Worm (Caenorhabditis elegans) whole organism, mixed stage, embryonic: Measurements from ENCODE around the gene rnf-113.

Experiments
- blmp-1 ChIP-seq: fragments of 150-350 bp; optimal IDR thresholded peaks from 2 replicates; lab custom pipeline; 2014; ENCODE audit warnings: missing biosample characterization, missing genetic modification characterization
- ces-1 ChIP-seq: fragments of 150-350 bp; optimal IDR thresholded peaks from 2 replicates; lab custom pipeline; 2014; ENCODE audit warnings: missing biosample characterization, missing genetic modification reagents, missing genetic modification characterization
- elt-1 ChIP-seq: sonication (generic microtip); optimal IDR thresholded peaks from 2 replicates; lab custom pipeline; 2017; ENCODE audit warnings: missing genetic modification characterization, mild to moderate bottlenecking, missing compliant biosample characterization, antibody characterized with exemption, moderate library complexity, borderline replicate concordance; ENCODE audit not compliant: insufficient read depth
- ham-2 ChIP-seq: fragments of 200-800 bp; sonication (Bioruptor generic); optimal IDR thresholded peaks from 2 replicates; lab custom pipeline; 2018; ENCODE audit warnings: mild to moderate bottlenecking, missing genetic modification characterization, missing compliant biosample characterization
- mep-1 ChIP-seq: fragments of 150-350 bp; optimal IDR thresholded peaks from 2 replicates; lab custom pipeline; 2017; ENCODE audit warnings: missing biosample characterization, missing genetic modification reagents, missing genetic modification characterization, inconsistent platforms
- nhr-237 ChIP-seq: fragments of 150-350 bp; optimal IDR thresholded peaks from 2 replicates; lab custom pipeline; 2014; ENCODE audit warnings: missing biosample characterization, missing genetic modification characterization
- snpc-4 ChIP-seq: fragments of 150-350 bp; optimal IDR thresholded peaks from 2 replicates; lab custom pipeline; 2014; ENCODE audit warnings: missing biosample characterization, missing genetic modification characterization
- unc-39 ChIP-seq: fragments of 150-350 bp; optimal IDR thresholded peaks from 2 replicates; lab custom pipeline; 2014; ENCODE audit warnings: missing biosample characterization, missing genetic modification characterization
- zip-8 ChIP-seq: fragments of 150-350 bp; optimal IDR thresholded peaks from 2 replicates; lab custom pipeline; 2014; ENCODE audit warnings: missing biosample characterization, missing genetic modification characterization
- ztf-11 ChIP-seq: fragments of 150-350 bp; optimal IDR thresholded peaks from 2 replicates; lab custom pipeline; 2014; ENCODE audit warnings: missing biosample characterization, missing genetic modification characterization

ce11 chrIII:10718078-10718477, 39.4 kb downstream of the rnf-113 start:
- TF ChIP-seq ztf-11 (tag; lab: Kevin White, UChicago): no peak
- no peak for TF ChIP-seq zip-8 (tag; lab: Kevin White, UChicago)
- TF ChIP-seq snpc-4 (tag; lab: Kevin White, UChicago): no peak
- TF ChIP-seq nhr-237 (tag; lab: Kevin White, UChicago): no peak
- no peak for TF ChIP-seq ham-2 (GFP tag; lab: Kevin White, UChicago)
- no peak for TF ChIP-seq blmp-1 (tag; lab: Kevin White, UChicago)
- TF ChIP-seq elt-1 (tag; lab: Kevin White, UChicago): no peak
- no peak for TF ChIP-seq ces-1 (GFP tag; lab: Kevin White, UChicago)
- TF ChIP-seq mep-1 (tag; lab: Kevin White, UChicago): no peak
- no peak for TF ChIP-seq unc-39 (tag; lab: Kevin White, UChicago)
